Fruit fly (Drosophila melanogaster): ENCODE data around the gene r.
A peak's percentile ranks its signal among the peaks of the same experiment; 100 is the strongest.

The r gene

dm6 chrX:16650078-16651063 is 4.8 kb upstream of the r start (continued):
- TF ChIP-seq bbx (GFP tag; IDR thresholded peaks at IDR 0.05; ENCODE audit: partially characterized antibody) (no peak), CG4328 (GFP tag; optimal IDR thresholded peaks at IDR 0.05) (no peak), crp (GFP tag; optimal IDR thresholded peaks at IDR 0.05) (no peak), CG6654 (GFP tag; optimal IDR thresholded peaks at IDR 0.05) (no peak), Optix (GFP tag; IDR thresholded peaks at IDR 0.05) (peak; percentile 86), ci (GFP tag; IDR thresholded peaks at IDR 0.05) (peak; percentile 77), CG13894 (tag; optimal IDR thresholded peaks at IDR 0.05) (no peak), ind (GFP tag; optimal IDR thresholded peaks at IDR 0.05) (peak; percentile 12), ssp (GFP tag; IDR thresholded peaks at IDR 0.05) (no peak), onecut (GFP tag; IDR thresholded peaks at IDR 0.05) (peak; percentile 72), schlank (tag; optimal IDR thresholded peaks at IDR 0.05) (peak; percentile 43), exex (tag; optimal IDR thresholded peaks at IDR 0.05) (no peak), lmd (GFP tag; IDR thresholded peaks at IDR 0.05) (0 out of 2 replicates have a peak, but pooled peaks have one; percentile 23), Sox100B (GFP tag; optimal IDR thresholded peaks at IDR 0.05) (no peak), CG11504 (tag; optimal IDR thresholded peaks at IDR 0.05) (peak; percentile 79), Ets65A (GFP tag) (peak; percentile 93), CkIIα-i1 (GFP tag; IDR thresholded peaks at IDR 0.05) (no peak), ato (GFP tag; IDR thresholded peaks at IDR 0.05; ENCODE audit: partially characterized antibody) (no peak), Poxn (GFP tag; IDR thresholded peaks at IDR 0.05) (no peak), zf30C (GFP tag; optimal IDR thresholded peaks at IDR 0.05) (no peak), PHDP (tag; optimal IDR thresholded peaks at IDR 0.05) (no peak), Sry-δ (GFP tag; optimal IDR thresholded peaks at IDR 0.05) (no peak), sug (tag; optimal IDR thresholded peaks at IDR 0.05) (peak; percentile 25), pan (optimal IDR thresholded peaks at IDR 0.05) (no peak), pan (GFP tag; optimal IDR thresholded peaks at IDR 0.05 in 1 of 2, IDR thresholded peaks at IDR 0.05 in 1 of 2) (peak in 1 of 2 experiments; percentile 83), dan (GFP tag; IDR thresholded peaks at IDR 0.05) (no peak), CG14667 (GFP tag; IDR thresholded peaks at IDR 0.05) (no peak), Dfd (GFP tag; optimal IDR thresholded peaks at IDR 0.05) (no peak), CG14050 (GFP tag; IDR thresholded peaks at IDR 0.05) (peak; percentile 75), CG2202 (tag; optimal IDR thresholded peaks at IDR 0.05) (no peak), CG1792 (GFP tag; optimal IDR thresholded peaks at IDR 0.05) (no peak), Fer1 (GFP tag; optimal IDR thresholded peaks at IDR 0.05) (no peak), TFAM (GFP tag; optimal IDR thresholded peaks at IDR 0.05) (no peak), CTCF (GFP tag; optimal IDR thresholded peaks at IDR 0.05) (peak; percentile 22), ab (GFP tag; optimal IDR thresholded peaks at IDR 0.05) (no peak), Mes4 (GFP tag; optimal IDR thresholded peaks at IDR 0.05) (no peak), CG4282 (GFP tag; optimal IDR thresholded peaks at IDR 0.05) (no peak), sob (GFP tag; IDR thresholded peaks at IDR 0.05) (peak; percentile 73), disco-r (GFP tag; optimal IDR thresholded peaks at IDR 0.05) (no peak), CG7963 (GFP tag; IDR thresholded peaks at IDR 0.05; ENCODE audit: partially characterized antibody) (no peak), Dp (GFP tag; optimal IDR thresholded peaks at IDR 0.05) (no peak), CG18011 (GFP tag; optimal IDR thresholded peaks at IDR 0.05) (no peak), salm (tag; optimal IDR thresholded peaks at IDR 0.05) (no peak), CG18599 (GFP tag; optimal IDR thresholded peaks at IDR 0.05) (peak; percentile 43), Kr (GFP tag; optimal IDR thresholded peaks at IDR 0.05) (no peak), CG10979 (tag; optimal IDR thresholded peaks at IDR 0.05) (no peak), CG12236 (GFP tag; optimal IDR thresholded peaks at IDR 0.05) (no peak), sim (GFP tag; IDR thresholded peaks at IDR 0.05) (0 out of 2 replicates have a peak, but pooled peaks have one; percentile 14), Rfx (GFP tag; IDR thresholded peaks at IDR 0.05) (no peak), bcd (GFP tag; optimal IDR thresholded peaks at IDR 0.05) (peak; percentile 0)
